Fruit fly (Drosophila melanogaster): Measurements from ENCODE around the gene amx.

Gene amx

dm6 chrX:9201866-9202681 lies 45.1 kb downstream of the amx start (continued):
- TF ChIP-seq mirr (GFP tag; optimal IDR thresholded peaks at IDR 0.05), result peak; percentile 77
- no peak for TF ChIP-seq Max (GFP tag; optimal IDR thresholded peaks at IDR 0.05)
- TF ChIP-seq CG15514 (GFP tag; optimal IDR thresholded peaks at IDR 0.05), result peak; percentile 87
- peak; percentile 25 for TF ChIP-seq maf-S (GFP tag; optimal IDR thresholded peaks at IDR 0.05)
- no peak for TF ChIP-seq Hr78 (GFP tag; optimal IDR thresholded peaks at IDR 0.05)
- TF ChIP-seq CG13775 (GFP tag; optimal IDR thresholded peaks at IDR 0.05), result peak; percentile 79
- peak; percentile 59 for TF ChIP-seq CG6854 (GFP tag; optimal IDR thresholded peaks at IDR 0.05)
- peak; percentile 36 for TF ChIP-seq CG17568 (GFP tag; optimal IDR thresholded peaks at IDR 0.05)
- peak; percentile 49 for TF ChIP-seq CG2712 (tag; optimal IDR thresholded peaks at IDR 0.05)
- peak; percentile 61 for TF ChIP-seq Oli (tag; optimal IDR thresholded peaks at IDR 0.05)
- peak; percentile 68 for TF ChIP-seq CG16815 (GFP tag; optimal IDR thresholded peaks at IDR 0.05)
- peak; percentile 78 for TF ChIP-seq CG6765 (GFP tag; optimal IDR thresholded peaks at IDR 0.05)
- TF ChIP-seq Nf-YA (GFP tag; IDR thresholded peaks at IDR 0.05), result peak; percentile 47; the same call in 1 of the 2 replicates
- no peak for TF ChIP-seq br (optimal IDR thresholded peaks at IDR 0.05)
- no peak for TF ChIP-seq Dll (GFP tag; IDR thresholded peaks at IDR 0.05; ENCODE audit: partially characterized antibody)
- peak; percentile 65 for TF ChIP-seq sd (tag; optimal IDR thresholded peaks at IDR 0.05)
- peak; percentile 76 for TF ChIP-seq CG12391 (tag; optimal IDR thresholded peaks at IDR 0.05)
- peak; percentile 83 for TF ChIP-seq B-H2 (GFP tag; optimal IDR thresholded peaks at IDR 0.05)
- no peak for TF ChIP-seq CG33213 (GFP tag; optimal IDR thresholded peaks at IDR 0.05)
- peak; percentile 6 for TF ChIP-seq nerfin-1 (tag; optimal IDR thresholded peaks at IDR 0.05)
- peak; percentile 29 for TF ChIP-seq org-1 (GFP tag; optimal IDR thresholded peaks at IDR 0.05)
- no peak for TF ChIP-seq gsb-n (tag; optimal IDR thresholded peaks at IDR 0.05)
- TF ChIP-seq BEAF-32 (GFP tag; optimal IDR thresholded peaks at IDR 0.05), result no peak
- TF ChIP-seq odd (GFP tag; optimal IDR thresholded peaks at IDR 0.05), result peak; percentile 58
- peak; percentile 66 for TF ChIP-seq CG13424 (tag; optimal IDR thresholded peaks at IDR 0.05)
- TF ChIP-seq CG6254 (GFP tag; optimal IDR thresholded peaks at IDR 0.05), result no peak
- peak; percentile 51 for TF ChIP-seq CG11723 (GFP tag; optimal IDR thresholded peaks at IDR 0.05)
- TF ChIP-seq ssp (GFP tag; IDR thresholded peaks at IDR 0.05), result peak; percentile 55
- TF ChIP-seq gem (tag; optimal IDR thresholded peaks at IDR 0.05), result peak; percentile 80
- TF ChIP-seq CG11696 (GFP tag; IDR thresholded peaks at IDR 0.05), result peak; percentile 72
- TF ChIP-seq Asciz (GFP tag; optimal IDR thresholded peaks at IDR 0.05), result no peak
- TF ChIP-seq HmgZ (tag; optimal IDR thresholded peaks at IDR 0.05), result peak; percentile 78
- TF ChIP-seq Hr51 (GFP tag; optimal IDR thresholded peaks at IDR 0.05), result peak; percentile 2 to 76
- peak; percentile 11 for TF ChIP-seq bab2 (GFP tag; optimal IDR thresholded peaks at IDR 0.05)
- TF ChIP-seq CG10366 (GFP tag; IDR thresholded peaks at IDR 0.05), result peak; percentile 77
- TF ChIP-seq D19B (GFP tag; optimal IDR thresholded peaks at IDR 0.05), result peak; percentile 73
- TF ChIP-seq Xrp1 (GFP tag; IDR thresholded peaks at IDR 0.05), result peak; percentile 63
- TF ChIP-seq CG6689 (GFP tag; IDR thresholded peaks at IDR 0.05), result peak; percentile 92
- no peak for TF ChIP-seq eve (GFP tag; optimal IDR thresholded peaks at IDR 0.05)
- peak; percentile 57 for TF ChIP-seq Dip3 (GFP tag; optimal IDR thresholded peaks at IDR 0.05)
- peak; percentile 88 for TF ChIP-seq CG11247 (GFP tag; IDR thresholded peaks at IDR 0.05)
- peak; percentile 51 for TF ChIP-seq CG9437 (GFP tag; optimal IDR thresholded peaks at IDR 0.05)
- TF ChIP-seq CG4730 (GFP tag; IDR thresholded peaks at IDR 0.05), result peak; percentile 78
- TF ChIP-seq CG11560 (tag; IDR thresholded peaks at IDR 0.05), result peak; percentile 79
- TF ChIP-seq wor (GFP tag; IDR thresholded peaks at IDR 0.05), result no peak
- TF ChIP-seq Fer1 (GFP tag; optimal IDR thresholded peaks at IDR 0.05), result peak; percentile 82
- TF ChIP-seq CG16863 (GFP tag; optimal IDR thresholded peaks at IDR 0.05), result no peak
- peak; percentile 81 for TF ChIP-seq CG7839 (tag; optimal IDR thresholded peaks at IDR 0.05)
- TF ChIP-seq CG9215 (GFP tag; IDR thresholded peaks at IDR 0.05), result peak; percentile 81

Data from whole organism, embryonic.